Fruit fly (Drosophila melanogaster) whole organism, embryonic: ENCODE results near the gene Setx.

Experiments
- Ada2b ChIP-seq: fragments of 200-800 bp; sonication (Bioruptor generic); IDR thresholded peaks from 2 replicates; pipeline ENCODE4 v1.3.6; 2022; ENCODE audit warnings: missing biosample characterization, missing genetic modification characterization
- Antp ChIP-seq: fragments of 200-800 bp; sonication (Bioruptor generic); optimal IDR thresholded peaks from 3 replicates; lab custom pipeline; 2016; ENCODE audit warnings: missing biosample characterization, missing genetic modification characterization
- BtbVII ChIP-seq: fragments of 200-800 bp; sonication (Bioruptor generic); optimal IDR thresholded peaks from 3 replicates; lab custom pipeline; 2017; ENCODE audit warnings: missing biosample characterization, mild to moderate bottlenecking, missing genetic modification characterization
- CG10366 ChIP-seq: fragments of 200-800 bp; sonication (Bioruptor generic); IDR thresholded peaks from 2 replicates; pipeline ENCODE4 v1.3.6; 2022; ENCODE audit warnings: missing biosample characterization, missing genetic modification characterization
- CG10431 ChIP-seq: fragments of 200-800 bp; sonication (Bioruptor generic); optimal IDR thresholded peaks from 3 replicates; lab custom pipeline; 2018; ENCODE audit warnings: missing biosample characterization, mild to moderate bottlenecking, missing genetic modification characterization
- CG10543 ChIP-seq: fragments of 200-800 bp; sonication (Bioruptor generic); optimal IDR thresholded peaks from 3 replicates; lab custom pipeline; 2017; ENCODE audit warnings: missing biosample characterization, mild to moderate bottlenecking, missing genetic modification characterization, moderate library complexity
- CG11504 ChIP-seq: fragments of 200-800 bp; sonication (Bioruptor generic); optimal IDR thresholded peaks from 3 replicates; lab custom pipeline; 2019; ENCODE audit warnings: missing biosample characterization, mild to moderate bottlenecking, missing genetic modification characterization, moderate library complexity
- CG12104 ChIP-seq: fragments of 200-800 bp; sonication (Bioruptor generic); optimal IDR thresholded peaks from 3 replicates; lab custom pipeline; 2016; ENCODE audit warnings: missing biosample characterization, missing genetic modification characterization
- CG12299 ChIP-seq: fragments of 200-800 bp; sonication (Bioruptor generic); optimal IDR thresholded peaks from 2 replicates; lab custom pipeline; 2018; ENCODE audit warnings: missing biosample characterization, mild to moderate bottlenecking, missing genetic modification characterization
- CG12942 ChIP-seq: fragments of 200-800 bp; sonication (Bioruptor generic); optimal IDR thresholded peaks from 3 replicates; lab custom pipeline; 2016; ENCODE audit warnings: missing biosample characterization, missing genetic modification characterization
- CG13287 ChIP-seq: fragments of 200-800 bp; sonication (Bioruptor generic); IDR thresholded peaks from 2 replicates; pipeline ENCODE4 v1.3.6; 2022; ENCODE audit warnings: missing biosample characterization, missing genetic modification characterization; ENCODE audit not compliant: partially characterized antibody
- CG15601 ChIP-seq: fragments of 200-800 bp; sonication (Bioruptor generic); optimal IDR thresholded peaks from 3 replicates; lab custom pipeline; 2019; ENCODE audit warnings: missing biosample characterization, mild to moderate bottlenecking, missing genetic modification characterization, moderate library complexity
- CG18262 ChIP-seq: fragments of 200-800 bp; optimal IDR thresholded peaks from 3 replicates; lab custom pipeline; 2019; ENCODE audit warnings: missing biosample characterization, mild to moderate bottlenecking, missing genetic modification characterization, moderate library complexity
- CG2129 ChIP-seq: fragments of 200-800 bp; sonication (Bioruptor generic); IDR thresholded peaks from 2 replicates; pipeline ENCODE4 v1.3.6; 2022; ENCODE audit warnings: missing biosample characterization, missing genetic modification characterization; ENCODE audit not compliant: partially characterized antibody
- CG3065 ChIP-seq: fragments of 200-800 bp; sonication (Bioruptor generic); optimal IDR thresholded peaks from 2 replicates; lab custom pipeline; 2016; ENCODE audit warnings: missing biosample characterization, missing genetic modification characterization
- CG6765 ChIP-seq: fragments of 200-800 bp; sonication (Bioruptor generic); optimal IDR thresholded peaks from 3 replicates; lab custom pipeline; 2017; ENCODE audit warnings: missing biosample characterization, mild to moderate bottlenecking, missing genetic modification characterization
- CG7928 ChIP-seq: fragments of 200-800 bp; sonication (Bioruptor generic); optimal IDR thresholded peaks from 2 replicates; lab custom pipeline; 2017; ENCODE audit warnings: missing biosample characterization, mild to moderate bottlenecking, missing genetic modification characterization
- CG8359 ChIP-seq: fragments of 200-800 bp; sonication (Bioruptor generic); optimal IDR thresholded peaks from 2 replicates; lab custom pipeline; 2017; ENCODE audit warnings: missing biosample characterization, mild to moderate bottlenecking, missing genetic modification characterization, borderline replicate concordance
- CrebB ChIP-seq: fragments of 200-800 bp; sonication (Bioruptor generic); optimal IDR thresholded peaks from 3 replicates; lab custom pipeline; 2018; ENCODE audit warnings: missing biosample characterization, mild to moderate bottlenecking, missing genetic modification characterization
- Dll ChIP-seq: fragments of 200-800 bp; sonication (Bioruptor generic); IDR thresholded peaks from 4 replicates; pipeline ENCODE4 v1.3.6; 2022; ENCODE audit warnings: missing biosample characterization, missing genetic modification characterization; ENCODE audit not compliant: partially characterized antibody
- HmgD ChIP-seq: fragments of 200-800 bp; sonication (Bioruptor generic); optimal IDR thresholded peaks from 3 replicates; lab custom pipeline; 2016; ENCODE audit warnings: missing biosample characterization, missing genetic modification characterization
- NFAT ChIP-seq: fragments of 200-800 bp; sonication (Bioruptor generic); IDR thresholded peaks from 2 replicates; pipeline ENCODE4 v1.3.6; 2022; ENCODE audit warnings: missing biosample characterization, missing genetic modification characterization
- Nf-YC ChIP-seq: fragments of 200-800 bp; optimal IDR thresholded peaks from 3 replicates; lab custom pipeline; 2019; ENCODE audit warnings: missing biosample characterization, mild to moderate bottlenecking, missing genetic modification characterization, moderate library complexity
- Sox102F ChIP-seq: fragments of 200-800 bp; sonication (Bioruptor generic); optimal IDR thresholded peaks from 2 replicates; lab custom pipeline; 2018; ENCODE audit warnings: missing biosample characterization, mild to moderate bottlenecking, missing genetic modification characterization, moderate library complexity
- Spps ChIP-seq: fragments of 200-800 bp; sonication (Bioruptor generic); optimal IDR thresholded peaks from 2 replicates; lab custom pipeline; 2018; ENCODE audit warnings: missing biosample characterization, mild to moderate bottlenecking, missing genetic modification characterization
- Taf1 ChIP-seq: fragments of 200-800 bp; sonication (Bioruptor generic); IDR thresholded peaks from 2 replicates; pipeline ENCODE4 v1.3.6; 2022; ENCODE audit warnings: missing biosample characterization, missing genetic modification characterization
- Trl ChIP-seq, 3 experiments: fragments of >200 bp in 2 of 3; fragments of 200-800 bp in 1 of 3; sonication (Bioruptor generic) in 1 of 3; optimal IDR thresholded peaks; 2 replicates in 1 of 3; 3 replicates in 2 of 3; lab custom pipeline; 2016 to 2017; ENCODE audit warnings: missing biosample characterization in 1 of 3, missing genetic modification characterization in 1 of 3
- Xbp1 ChIP-seq: fragments of 200-800 bp; sonication (Bioruptor generic); optimal IDR thresholded peaks from 3 replicates; lab custom pipeline; 2016; ENCODE audit warnings: missing biosample characterization, mild to moderate bottlenecking, missing genetic modification characterization
- YL-1 ChIP-seq: fragments of 200-800 bp; sonication (Bioruptor generic); optimal IDR thresholded peaks from 3 replicates; lab custom pipeline; 2017; ENCODE audit warnings: missing biosample characterization, mild to moderate bottlenecking, missing genetic modification characterization
- ase ChIP-seq: fragments of 200-800 bp; sonication (Bioruptor generic); IDR thresholded peaks from 3 replicates; pipeline ENCODE4 v1.3.6; 2022; ENCODE audit warnings: missing biosample characterization, missing genetic modification characterization
- ato ChIP-seq: fragments of 200-800 bp; sonication (Bioruptor generic); IDR thresholded peaks from 2 replicates; pipeline ENCODE4 v1.3.6; 2022; ENCODE audit warnings: missing biosample characterization, missing genetic modification characterization; ENCODE audit not compliant: partially characterized antibody
- bab2 ChIP-seq: fragments of 200-800 bp; sonication (Bioruptor generic); optimal IDR thresholded peaks from 2 replicates; lab custom pipeline; 2016; ENCODE audit warnings: missing biosample characterization, missing genetic modification characterization
- btn ChIP-seq: fragments of 200-800 bp; sonication (Bioruptor generic); optimal IDR thresholded peaks from 2 replicates; lab custom pipeline; 2016; ENCODE audit warnings: missing biosample characterization, missing genetic modification characterization
- chm ChIP-seq: fragments of 200-800 bp; sonication (Bioruptor generic); IDR thresholded peaks from 2 replicates; pipeline ENCODE4 v1.3.6; 2022; ENCODE audit warnings: missing biosample characterization, missing genetic modification characterization
- eve ChIP-seq, 2 experiments: fragments of >200 bp; optimal IDR thresholded peaks; 2 replicates each; lab custom pipeline; 2017; ENCODE audit warnings: missing biosample characterization in 2 of 2, missing genetic modification characterization in 2 of 2
- fd3F ChIP-seq: fragments of 200-800 bp; sonication (Bioruptor generic); optimal IDR thresholded peaks from 2 replicates; lab custom pipeline; 2018; ENCODE audit warnings: missing biosample characterization, mild to moderate bottlenecking, missing genetic modification characterization, moderate library complexity
- grn ChIP-seq: fragments of 200-800 bp; sonication (Bioruptor generic); optimal IDR thresholded peaks from 3 replicates; lab custom pipeline; 2017; ENCODE audit warnings: missing biosample characterization, missing genetic modification characterization
- nau ChIP-seq: fragments of 200-800 bp; sonication (Bioruptor generic); optimal IDR thresholded peaks from 3 replicates; lab custom pipeline; 2017; ENCODE audit warnings: missing biosample characterization, mild to moderate bottlenecking, missing genetic modification characterization, missing genetic modification reagents
- oc ChIP-seq: fragments of 200-800 bp; sonication (Bioruptor generic); optimal IDR thresholded peaks from 2 replicates; lab custom pipeline; 2018; ENCODE audit warnings: missing biosample characterization, mild to moderate bottlenecking, missing genetic modification characterization, moderate library complexity
- onecut ChIP-seq: fragments of 200-800 bp; sonication (Bioruptor generic); IDR thresholded peaks from 2 replicates; pipeline ENCODE4 v1.3.6; 2022; ENCODE audit warnings: missing biosample characterization, missing genetic modification characterization
- prd ChIP-seq, 3 experiments: fragments of >200 bp in 2 of 3; fragments of 200-800 bp in 1 of 3; sonication (Bioruptor generic) in 1 of 3; optimal IDR thresholded peaks in 2 of 3; IDR thresholded peaks in 1 of 3; 2 replicates in 2 of 3; 3 replicates in 1 of 3; pipeline versions ENCODE4 v1.3.6 to Lab custom; 2017 to 2022; ENCODE audit warnings: missing biosample characterization in 1 of 3, missing genetic modification characterization in 1 of 3
- salm ChIP-seq: fragments of 200-800 bp; sonication (Bioruptor generic); optimal IDR thresholded peaks from 2 replicates; lab custom pipeline; 2018; ENCODE audit warnings: missing biosample characterization, mild to moderate bottlenecking, missing genetic modification characterization
- slp2 ChIP-seq: fragments of 200-800 bp; sonication (Bioruptor generic); optimal IDR thresholded peaks from 2 replicates; lab custom pipeline; 2016; ENCODE audit warnings: missing biosample characterization, missing genetic modification characterization
- sr ChIP-seq: fragments of 200-800 bp; sonication (Bioruptor generic); IDR thresholded peaks from 3 replicates; pipeline ENCODE4 v1.3.6; 2022; ENCODE audit warnings: missing biosample characterization, missing genetic modification characterization

Setx gene

DNA sequence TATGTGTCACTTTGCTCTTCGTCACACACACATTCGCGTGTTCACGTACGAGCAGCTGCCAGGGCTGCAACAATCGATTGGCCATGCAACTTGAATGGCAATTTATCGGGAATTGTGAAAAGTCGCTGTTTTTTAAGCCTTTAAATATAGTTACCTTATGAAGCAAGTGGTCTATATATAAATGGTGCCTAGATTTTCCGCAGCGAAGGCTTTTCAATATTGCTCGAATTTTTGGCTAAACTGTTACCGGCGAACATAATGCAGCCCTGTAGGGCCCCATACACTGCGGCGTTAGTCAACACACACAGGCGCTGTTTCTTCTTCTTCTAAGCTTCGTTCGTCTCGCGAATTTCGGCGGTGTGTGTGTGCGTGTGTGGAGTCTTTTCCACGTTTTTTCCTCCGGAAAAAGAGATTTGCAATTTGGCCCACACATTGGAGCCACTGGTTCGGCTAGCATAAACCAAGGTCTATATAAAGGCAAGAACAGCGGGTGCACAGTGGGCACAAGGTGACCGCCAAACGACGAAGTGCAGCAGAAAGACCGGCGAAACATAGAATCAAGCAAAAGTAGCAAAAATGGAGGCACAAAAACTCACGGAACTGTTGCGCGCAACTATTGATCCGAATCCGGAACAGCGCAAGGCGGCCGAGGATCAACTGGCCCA is 21.3 kb downstream of the Setx start, which contains the start of the genes Arp3 and msk (continued):
- TF ChIP-seq Taf1 (GFP tag; lab: Robert Waterston, UW) (no peak), CG6765 (GFP tag; lab: Kevin White, UChicago) (peak; percentile 24), slp2 (GFP tag; lab: Kevin White, UChicago) (peak; percentile 81), oc (tag; lab: Kevin White, UChicago) (no peak), CG13287 (GFP tag; lab: Robert Waterston, UW) (peak; percentile 68), Xbp1 (peak; percentile 89), CG12299 (tag; lab: Kevin White, UChicago) (peak; percentile 44), CG10543 (GFP tag; lab: Kevin White, UChicago) (peak; percentile 88), CG8359 (GFP tag; lab: Kevin White, UChicago) (no peak), Nf-YC (peak; percentile 81), salm (tag; lab: Kevin White, UChicago) (peak; percentile 58), Antp (GFP tag; lab: Kevin White, UChicago) (peak; percentile 95), Trl (optimal IDR thresholded peaks at IDR 0.05; lab: Kevin White, UChicago) (peak in 1 of 2 experiments; percentile 13), Trl (GFP tag; optimal IDR thresholded peaks at IDR 0.05; lab: Kevin White, UChicago) (peak; percentile 91), Sox102F (no peak), NFAT (peak; percentile 79), ato (GFP tag; lab: Robert Waterston, UW) (no peak), CrebB (tag; lab: Kevin White, UChicago) (peak; percentile 35), nau (GFP tag; lab: Kevin White, UChicago) (no peak), CG10366 (peak; percentile 60; the same call in 1 of the 2 replicates), prd (optimal IDR thresholded peaks at IDR 0.05; lab: Kevin White, UChicago) (no peak), prd (GFP tag; IDR thresholded peaks at IDR 0.05; lab: Robert Waterston, UW) (peak; percentile 81), CG11504 (tag; lab: Kevin White, UChicago) (no peak), Dll (peak; percentile 53; the same call in 2 of the 4 replicates), CG12104 (peak; percentile 64), CG10431 (GFP tag; lab: Kevin White, UChicago) (peak; percentile 58), chm (GFP tag; lab: Robert Waterston, UW) (peak; percentile 43; the same call in 1 of the 2 replicates), CG12942 (GFP tag; lab: Kevin White, UChicago) (peak; percentile 85), CG15601 (peak; percentile 78), onecut (peak; percentile 64), bab2 (GFP tag; lab: Kevin White, UChicago) (peak; percentile 91), eve (GFP tag; optimal IDR thresholded peaks at IDR 0.05; lab: Kevin White, UChicago) (peak in 1 of 2 experiments; percentile 68), YL-1 (GFP tag; lab: Kevin White, UChicago) (peak; percentile 95), Ada2b (GFP tag; lab: Robert Waterston, UW) (peak; percentile 64), CG7928 (GFP tag; lab: Kevin White, UChicago) (peak; percentile 100), btn (GFP tag; lab: Kevin White, UChicago) (peak; percentile 59), Spps (tag; lab: Kevin White, UChicago) (no peak), BtbVII (GFP tag; lab: Kevin White, UChicago) (peak; percentile 50), CG2129 (GFP tag; lab: Robert Waterston, UW) (no peak), CG18262 (tag; lab: Kevin White, UChicago) (peak; percentile 54), fd3F (GFP tag; lab: Kevin White, UChicago) (peak; percentile 35), CG3065 (peak; percentile 77), ase (GFP tag; lab: Robert Waterston, UW) (peak; percentile 48; the same call in 1 of the 3 replicates), sr (GFP tag; lab: Robert Waterston, UW) (no peak; the same call in 2 of the 3 replicates), HmgD (GFP tag; lab: Kevin White, UChicago) (peak; percentile 97), grn (GFP tag; lab: Kevin White, UChicago) (peak; percentile 16)
